Worm (Caenorhabditis elegans): ENCODE data around the gene C32D5.11.
A peak's percentile ranks its signal among the peaks of the same experiment; 100 is the strongest.

C32D5.11 gene

ce11 chrII:6343893-6344292 lies 11.4 kb downstream of the C32D5.11 start, which contains the start of gene txt-18:
TSS of gene txt-18 (plus strand) at chrII:6344072.
- TF ChIP-seq peb-1 (tag; optimal IDR thresholded peaks at IDR 0.05) (no peak), skn-1 (tag; optimal IDR thresholded peaks at IDR 0.05) (no peak), nhr-6 (tag; optimal IDR thresholded peaks at IDR 0.05) (no peak), ceh-82 (tag; optimal IDR thresholded peaks at IDR 0.05) (no peak), nhr-237 (tag; optimal IDR thresholded peaks at IDR 0.05) (no peak), ztf-4 (tag; optimal IDR thresholded peaks at IDR 0.05) (peak; percentile 6), nhr-10 (tag; optimal IDR thresholded peaks at IDR 0.05) (no peak), fos-1 (tag; optimal IDR thresholded peaks at IDR 0.05) (no peak), C34F6.9 (tag; optimal IDR thresholded peaks at IDR 0.05) (peak; percentile 27), ama-1 (optimal IDR thresholded peaks at IDR 0.05) (no peak), nhr-21 (tag; optimal IDR thresholded peaks at IDR 0.05) (peak; percentile 39), unc-55 (GFP tag; optimal IDR thresholded peaks at IDR 0.05) (peak; percentile 4), ceh-16 (tag; optimal IDR thresholded peaks at IDR 0.05) (no peak), unc-39 (tag; optimal IDR thresholded peaks at IDR 0.05) (no peak), sma-3 (GFP tag; optimal IDR thresholded peaks at IDR 0.05) (no peak), ztf-1 (GFP tag; conservative IDR thresholded peaks at IDR 0.05) (no peak), nhr-12 (tag; optimal IDR thresholded peaks at IDR 0.05) (no peak), lin-11 (tag; optimal IDR thresholded peaks at IDR 0.05) (no peak), mab-5 (tag; optimal IDR thresholded peaks at IDR 0.05) (no peak), aly-2 (tag; optimal IDR thresholded peaks at IDR 0.05) (no peak), ztf-11 (tag; optimal IDR thresholded peaks at IDR 0.05) (no peak), crh-2 (tag; optimal IDR thresholded peaks at IDR 0.05) (peak; percentile 9), mdl-1 (tag; optimal IDR thresholded peaks at IDR 0.05) (no peak), nhr-77 (tag; optimal IDR thresholded peaks at IDR 0.05) (no peak), nhr-11 (tag; optimal IDR thresholded peaks at IDR 0.05) (no peak), dmd-4 (tag; optimal IDR thresholded peaks at IDR 0.05) (no peak), lin-39 (tag; optimal IDR thresholded peaks at IDR 0.05) (no peak), egl-27 (tag; optimal IDR thresholded peaks at IDR 0.05) (peak; percentile 17), sma-9 (GFP tag; optimal IDR thresholded peaks at IDR 0.05) (peak; percentile 48), sma-9 (tag; optimal IDR thresholded peaks at IDR 0.05) (no peak), elt-3 (tag; optimal IDR thresholded peaks at IDR 0.05) (no peak), elt-1 (tag; optimal IDR thresholded peaks at IDR 0.05) (no peak), sem-4 (tag; optimal IDR thresholded peaks at IDR 0.05) (no peak), unc-62 (GFP tag; optimal IDR thresholded peaks at IDR 0.05) (no peak), snpc-4 (tag; optimal IDR thresholded peaks at IDR 0.05) (no peak), lsy-2 (tag; optimal IDR thresholded peaks at IDR 0.05) (peak in 1 of 2 experiments; percentile 34), nhr-23 (tag; optimal IDR thresholded peaks at IDR 0.05) (no peak), alr-1 (tag; optimal IDR thresholded peaks at IDR 0.05) (no peak), mbf-1 (tag; optimal IDR thresholded peaks at IDR 0.05) (no peak), R02D3.7 (tag; optimal IDR thresholded peaks at IDR 0.05) (no peak), F13H6.1 (tag; optimal IDR thresholded peaks at IDR 0.05) (peak; percentile 13), gmeb-1 (tag; optimal IDR thresholded peaks at IDR 0.05) (no peak), nhr-25 (tag; optimal IDR thresholded peaks at IDR 0.05) (peak; percentile 72), zag-1 (tag; optimal IDR thresholded peaks at IDR 0.05) (no peak), lin-13 (GFP tag; optimal IDR thresholded peaks at IDR 0.05) (no peak), ZK546.5 (tag; optimal IDR thresholded peaks at IDR 0.05) (no peak), nhr-129 (tag; optimal IDR thresholded peaks at IDR 0.05) (peak; percentile 59), Y55F3AM.14 (GFP tag; optimal IDR thresholded peaks at IDR 0.05) (no peak), blmp-1 (tag; optimal IDR thresholded peaks at IDR 0.05; ENCODE audit: insufficient read depth) (peak; percentile 72)
